Worm (Caenorhabditis elegans) whole organism, mixed stage, embryonic: ENCODE data around the gene sdz-20.

Source experiments
- blmp-1 ChIP-seq: fragments of 150-350 bp; optimal IDR thresholded peaks from 2 replicates; lab custom pipeline; 2014; ENCODE audit warnings: missing biosample characterization, missing genetic modification characterization
- ceh-39 ChIP-seq: fragments of 150-350 bp; optimal IDR thresholded peaks from 2 replicates; lab custom pipeline; 2014; ENCODE audit warnings: missing biosample characterization, missing genetic modification characterization
- ceh-83 ChIP-seq: fragments of 200-800 bp; sonication (Bioruptor generic); optimal IDR thresholded peaks from 2 replicates; lab custom pipeline; 2018; ENCODE audit warnings: mild to moderate bottlenecking, missing genetic modification characterization, missing compliant biosample characterization
- flh-1 ChIP-seq: fragments of 200-800 bp; sonication (Bioruptor generic); optimal IDR thresholded peaks from 2 replicates; lab custom pipeline; 2018; ENCODE audit warnings: mild to moderate bottlenecking, missing genetic modification characterization, moderate library complexity, missing compliant biosample characterization
- ham-2 ChIP-seq: fragments of 200-800 bp; sonication (Bioruptor generic); optimal IDR thresholded peaks from 2 replicates; lab custom pipeline; 2018; ENCODE audit warnings: mild to moderate bottlenecking, missing genetic modification characterization, missing compliant biosample characterization
- mab-5 ChIP-seq: fragments of 150-350 bp; optimal IDR thresholded peaks from 2 replicates; lab custom pipeline; 2014; ENCODE audit warnings: missing biosample characterization, missing genetic modification characterization
- mls-2 ChIP-seq: sonication (generic microtip); optimal IDR thresholded peaks from 2 replicates; lab custom pipeline; 2016; ENCODE audit warnings: mild to moderate bottlenecking, missing genetic modification characterization, moderate library complexity, missing compliant biosample characterization
- nhr-28 ChIP-seq: fragments of 150-350 bp; optimal IDR thresholded peaks from 2 replicates; lab custom pipeline; 2014; ENCODE audit warnings: missing biosample characterization, missing genetic modification characterization
- sem-2 ChIP-seq: fragments of 200-800 bp; sonication (Bioruptor generic); optimal IDR thresholded peaks from 2 replicates; lab custom pipeline; 2018; ENCODE audit warnings: mild to moderate bottlenecking, missing genetic modification characterization, missing compliant biosample characterization
- snpc-4 ChIP-seq: fragments of 150-350 bp; optimal IDR thresholded peaks from 2 replicates; lab custom pipeline; 2014; ENCODE audit warnings: missing biosample characterization, missing genetic modification characterization
- sptf-1 ChIP-seq: sonication (generic microtip); optimal IDR thresholded peaks from 2 replicates; lab custom pipeline; 2017; ENCODE audit warnings: mild to moderate bottlenecking, missing genetic modification characterization, moderate library complexity, missing compliant biosample characterization
- tbx-8 ChIP-seq: fragments of 200-800 bp; sonication (Bioruptor generic); optimal IDR thresholded peaks from 2 replicates; lab custom pipeline; 2018; ENCODE audit warnings: mild to moderate bottlenecking, missing genetic modification characterization, moderate library complexity, missing compliant biosample characterization
- unc-62 ChIP-seq: fragments of 150-350 bp; optimal IDR thresholded peaks from 2 replicates; lab custom pipeline; 2014; ENCODE audit warnings: missing biosample characterization, missing genetic modification reagents, missing genetic modification characterization

Gene sdz-20

DNA sequence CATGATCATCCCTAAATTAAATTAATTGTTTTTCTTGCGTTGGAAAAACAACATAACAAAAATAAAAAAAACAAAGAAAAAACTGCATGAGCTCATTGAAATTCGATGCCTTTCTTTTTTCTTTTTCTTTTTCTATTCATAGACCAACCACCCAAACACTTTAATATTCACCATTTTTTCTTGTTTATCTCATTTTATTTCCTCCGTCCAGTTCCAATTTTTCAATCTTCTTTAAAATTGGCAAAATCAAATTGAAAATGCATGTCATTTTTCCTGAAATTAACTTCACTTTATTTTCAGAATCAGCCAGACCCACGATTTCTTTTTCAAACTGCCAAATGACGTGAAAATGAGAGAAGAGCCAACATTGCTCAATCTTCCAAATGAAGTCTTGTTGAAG is 52.0 kb downstream of the sdz-20 start, which contains the start of gene T03F6.4:
TSS of gene T03F6.4 (plus strand) at position 301 of the 400 bp plus-strand sequence.
- TF ChIP-seq ceh-39 (tag; lab: Kevin White, UChicago) (no peak), snpc-4 (tag; lab: Kevin White, UChicago) (no peak), blmp-1 (no peak), unc-62 (no peak), nhr-28 (no peak), ham-2 (GFP tag; lab: Kevin White, UChicago) (no peak), mab-5 (tag; lab: Kevin White, UChicago) (no peak), ceh-83 (no peak), sptf-1 (tag; lab: Kevin White, UChicago) (no peak), tbx-8 (GFP tag; lab: Kevin White, UChicago) (no peak), sem-2 (GFP tag; lab: Kevin White, UChicago) (no peak), mls-2 (no peak), flh-1 (GFP tag; lab: Kevin White, UChicago) (no peak)
